Fruit fly (Drosophila melanogaster): Measurements from ENCODE around the gene CG46307.
A peak's percentile ranks its signal among the peaks of the same experiment; 100 is the strongest.

CG46307 gene

DNA sequence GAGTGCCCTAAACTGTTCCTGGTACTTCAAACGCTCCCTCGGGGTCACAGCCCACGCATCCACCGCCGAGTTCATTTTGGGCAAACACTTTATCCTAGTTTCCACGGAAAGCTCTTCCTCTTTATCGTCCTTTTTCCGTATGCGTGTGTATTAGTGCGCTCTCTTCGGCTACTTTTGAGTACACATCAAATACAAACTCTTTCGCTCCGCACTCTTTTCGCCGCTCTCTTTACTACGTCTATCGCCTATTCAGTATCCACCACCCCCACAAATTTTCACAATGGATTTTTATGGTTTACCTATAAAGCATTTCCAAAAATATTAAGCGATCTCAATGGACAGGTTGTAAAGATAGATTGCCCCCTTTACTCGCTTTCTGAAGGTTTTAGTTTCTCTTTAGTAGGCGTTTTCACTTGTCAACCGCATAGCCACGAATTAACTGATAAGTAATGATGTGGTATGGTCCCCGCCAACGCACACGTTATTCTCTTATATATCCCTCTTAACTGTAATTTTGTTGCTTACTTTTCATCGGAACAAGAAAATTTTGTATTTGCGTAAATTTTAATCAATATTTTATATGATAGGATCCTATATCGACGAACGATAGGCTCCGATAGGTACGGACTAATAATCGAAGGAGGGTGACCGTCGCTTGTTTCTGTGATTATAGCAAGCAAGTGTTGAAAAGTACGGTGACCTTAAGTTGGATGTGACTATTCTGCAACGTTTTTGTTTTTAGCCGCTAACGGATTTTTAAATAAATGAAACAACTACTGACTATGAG, 37.5 kb downstream of the CG46307 start, which contains the start of gene Dap160:
TSS of gene Dap160 (minus strand) at position 634 of the 787 bp plus-strand sequence.
- no peak for TF ChIP-seq CG17801 (GFP tag; optimal IDR thresholded peaks at IDR 0.05; ENCODE audit: partially characterized antibody)

DNA sequence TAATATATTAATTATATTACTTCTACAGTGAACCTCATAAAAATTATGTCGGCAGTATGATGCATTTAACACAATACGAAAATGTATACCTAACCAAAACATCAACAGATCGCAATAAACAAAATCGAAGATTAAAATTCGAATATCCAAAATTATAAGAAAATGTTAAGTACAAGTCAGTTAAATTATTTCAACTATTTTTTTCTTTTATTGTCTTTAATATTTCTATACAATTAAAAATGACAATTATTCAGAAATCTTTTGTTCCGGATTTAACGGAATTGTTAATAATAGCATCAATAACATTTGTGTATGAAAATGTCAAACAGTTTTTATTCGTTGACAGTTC, 38.1 kb downstream of the CG46307 start:
- TF ChIP-seq CG17801 (GFP tag; optimal IDR thresholded peaks at IDR 0.05; ENCODE audit: partially characterized antibody): no peak

DNA sequence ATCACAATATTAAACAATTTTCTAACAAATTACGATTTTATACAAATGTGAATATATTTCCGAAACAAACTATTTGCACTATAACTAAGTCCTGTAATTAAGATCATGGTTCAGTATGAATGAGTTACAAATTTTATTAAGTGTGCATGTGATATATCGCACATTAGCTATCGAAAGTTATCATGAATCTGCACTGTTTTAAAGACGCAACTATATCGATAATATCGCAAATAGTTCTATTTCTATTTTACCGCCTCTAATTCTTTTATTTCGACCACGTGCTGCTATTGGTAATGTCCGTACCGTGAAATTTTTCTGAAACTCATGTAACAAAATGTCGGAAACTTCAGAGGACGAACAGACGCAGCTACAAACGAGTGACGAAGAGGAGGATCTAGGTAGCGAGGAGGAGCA, 38.6 kb downstream of the CG46307 start, which contains the start of gene pths:
TSS of gene pths (plus strand) at position 258 of the 414 bp plus-strand sequence.
- TF ChIP-seq CG17801 (GFP tag; optimal IDR thresholded peaks at IDR 0.05; ENCODE audit: partially characterized antibody): no peak

DNA sequence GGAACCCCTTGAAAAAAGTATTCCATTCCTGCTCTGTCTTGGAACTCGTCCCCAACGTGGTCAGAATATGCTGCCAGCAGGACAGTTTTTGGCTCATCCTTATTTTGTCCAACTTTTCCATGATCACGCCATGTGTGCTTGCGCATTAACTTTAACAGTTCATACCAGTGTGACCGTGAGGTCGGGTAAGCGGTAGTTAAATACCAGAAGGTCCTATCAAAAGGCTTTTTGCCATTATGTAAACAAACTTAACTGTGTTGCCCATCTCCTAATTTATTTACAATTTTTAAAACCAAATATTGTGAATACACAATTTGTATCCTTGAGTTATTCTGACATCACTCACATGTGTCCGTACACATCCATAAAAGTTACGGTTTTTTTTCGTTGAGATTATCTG, 43.9 kb downstream of the CG46307 start, which contains the start of gene del:
TSS of gene del (minus strand) at position 305 of the 400 bp plus-strand sequence.
- TF ChIP-seq CG17801 (GFP tag; optimal IDR thresholded peaks at IDR 0.05; ENCODE audit: partially characterized antibody): no peak

DNA sequence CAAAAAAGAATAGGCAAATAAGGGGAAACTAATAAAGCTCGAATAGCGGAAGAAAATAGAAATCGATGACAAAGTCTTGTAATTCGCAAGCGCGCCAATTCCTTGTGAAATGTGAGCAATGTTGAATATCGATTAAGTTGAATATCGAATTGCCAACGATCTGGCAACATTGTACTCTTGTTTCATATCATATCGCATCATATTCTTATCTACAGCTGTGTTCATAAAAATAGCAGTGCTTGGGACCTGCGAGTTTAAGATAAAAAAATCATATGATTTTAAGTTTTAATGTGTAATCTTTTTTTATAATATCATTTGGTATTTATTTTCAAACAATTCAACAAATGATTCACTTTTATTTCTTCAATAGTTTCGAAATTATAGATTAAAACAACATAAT, 44.7 kb downstream of the CG46307 start:
- no peak for TF ChIP-seq CG17801 (GFP tag; optimal IDR thresholded peaks at IDR 0.05; ENCODE audit: partially characterized antibody)

DNA sequence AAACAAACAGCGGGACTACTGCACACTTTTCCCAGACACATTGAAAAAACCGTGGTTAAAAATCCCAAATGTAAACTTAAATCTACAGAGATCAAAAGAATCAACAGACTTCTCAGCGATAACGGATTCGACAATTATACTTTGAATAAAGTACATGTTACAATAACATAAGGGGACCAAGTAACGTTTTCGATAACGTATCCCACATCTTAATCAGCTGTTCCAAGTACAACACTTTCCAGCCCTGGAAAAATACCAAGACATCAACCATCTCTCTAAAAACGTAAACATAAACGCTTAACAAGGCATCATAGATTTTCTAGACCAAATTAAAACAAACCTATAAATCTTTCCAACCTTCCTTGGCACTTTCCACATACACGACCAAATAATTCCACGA, 49.5 kb downstream of the CG46307 start:
- no peak for TF ChIP-seq CG17801 (GFP tag; optimal IDR thresholded peaks at IDR 0.05; ENCODE audit: partially characterized antibody)

DNA sequence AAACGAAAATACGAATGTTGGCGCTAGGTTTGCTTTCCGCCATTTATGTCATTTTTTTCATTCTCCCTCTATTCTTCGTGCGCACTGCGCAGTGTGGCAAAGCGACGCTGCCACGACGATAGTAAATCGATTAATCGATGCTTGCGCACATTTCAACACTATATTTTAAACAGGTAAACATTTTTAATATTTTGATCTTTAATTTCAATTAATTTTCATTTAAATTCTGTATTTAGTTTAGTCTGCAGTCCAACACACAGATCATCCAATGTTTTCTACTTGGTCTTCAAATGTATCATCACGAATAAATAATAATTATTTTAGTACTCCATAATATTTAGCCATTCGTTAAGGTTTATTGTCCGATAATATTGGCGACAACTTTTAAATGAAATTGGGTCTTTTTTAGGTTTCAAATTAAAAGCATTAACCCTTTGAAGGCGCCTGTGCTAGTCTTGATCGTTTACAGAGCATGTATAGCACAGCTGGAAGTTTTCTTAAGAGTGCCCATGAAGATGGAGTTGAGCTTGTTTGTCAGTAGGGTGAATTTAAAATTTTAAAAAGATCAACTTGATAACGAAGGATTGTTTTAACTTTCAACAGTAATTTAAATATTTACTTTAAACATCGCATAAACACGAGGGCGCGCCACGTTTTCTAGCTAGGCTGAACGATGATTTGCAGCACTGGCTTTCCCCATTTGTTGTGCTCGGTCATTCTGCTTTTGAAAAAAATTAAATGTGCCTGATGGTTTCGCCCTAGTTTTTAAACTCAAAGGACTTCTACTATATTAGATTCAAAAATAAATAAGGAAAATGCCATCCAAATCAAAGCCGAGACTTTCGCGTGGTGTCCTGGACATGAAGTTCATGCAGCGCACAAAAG, 52.0 kb downstream of the CG46307 start, which contains the start of the genes Mpp6 and E2f2:
TSS of gene Mpp6 (plus strand) at position 133 of the 885 bp plus-strand sequence.
TSS of gene E2f2 (minus strand) at position 594 of the 885 bp plus-strand sequence.
- peak; percentile 52 for TF ChIP-seq CG17801 (GFP tag; optimal IDR thresholded peaks at IDR 0.05; ENCODE audit: partially characterized antibody)

DNA sequence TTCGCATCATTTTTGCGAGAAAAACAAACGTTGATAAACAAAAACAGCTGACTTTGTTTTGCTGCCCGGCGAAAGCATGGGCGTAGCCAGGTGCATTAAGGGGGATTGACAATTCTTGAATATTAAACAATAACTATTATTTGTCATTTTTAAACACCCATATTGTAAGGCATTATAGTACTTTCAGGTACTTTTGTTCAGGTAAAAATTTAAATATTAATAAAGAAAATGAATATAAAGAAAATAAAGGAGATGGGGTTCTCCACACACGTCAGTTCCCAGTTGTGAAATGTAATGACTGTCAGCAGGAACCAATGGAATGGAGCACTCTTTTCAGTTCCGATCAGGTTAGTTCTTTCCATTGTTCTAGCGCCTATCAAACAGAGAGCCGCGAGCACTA, 54.2 kb downstream of the CG46307 start, which contains the start of the genes Coq3 and Pld3:
TSS of gene Coq3 (minus strand) at position 58 of the 400 bp plus-strand sequence.
TSS of gene Pld3 (plus strand) at position 294 of the 400 bp plus-strand sequence.
- peak; percentile 93 for TF ChIP-seq CG17801 (GFP tag; optimal IDR thresholded peaks at IDR 0.05; ENCODE audit: partially characterized antibody)

DNA sequence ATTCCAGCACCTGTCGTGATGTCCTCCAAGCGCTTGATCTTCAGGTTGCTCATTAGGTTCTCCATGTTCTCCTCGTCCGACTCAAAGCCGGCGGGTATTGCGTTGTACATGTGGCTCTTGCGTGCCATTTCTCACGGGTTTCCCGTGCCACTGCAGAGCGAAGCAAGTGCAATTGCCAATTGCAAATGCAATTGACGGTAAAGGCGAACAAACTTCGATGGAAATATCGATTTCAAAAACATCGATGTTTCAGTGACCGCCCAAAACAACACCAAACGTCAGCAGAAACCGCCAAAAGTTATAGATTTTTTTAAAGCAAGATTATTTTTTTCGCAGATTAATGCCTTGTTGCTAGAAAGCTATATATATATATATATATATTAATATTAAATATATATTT, 58.5 kb downstream of the CG46307 start, which contains the start of gene Nbr:
TSS of gene Nbr (minus strand) at position 209 of the 400 bp plus-strand sequence.
- TF ChIP-seq CG17801 (GFP tag; optimal IDR thresholded peaks at IDR 0.05; ENCODE audit: partially characterized antibody): peak; percentile 52

DNA sequence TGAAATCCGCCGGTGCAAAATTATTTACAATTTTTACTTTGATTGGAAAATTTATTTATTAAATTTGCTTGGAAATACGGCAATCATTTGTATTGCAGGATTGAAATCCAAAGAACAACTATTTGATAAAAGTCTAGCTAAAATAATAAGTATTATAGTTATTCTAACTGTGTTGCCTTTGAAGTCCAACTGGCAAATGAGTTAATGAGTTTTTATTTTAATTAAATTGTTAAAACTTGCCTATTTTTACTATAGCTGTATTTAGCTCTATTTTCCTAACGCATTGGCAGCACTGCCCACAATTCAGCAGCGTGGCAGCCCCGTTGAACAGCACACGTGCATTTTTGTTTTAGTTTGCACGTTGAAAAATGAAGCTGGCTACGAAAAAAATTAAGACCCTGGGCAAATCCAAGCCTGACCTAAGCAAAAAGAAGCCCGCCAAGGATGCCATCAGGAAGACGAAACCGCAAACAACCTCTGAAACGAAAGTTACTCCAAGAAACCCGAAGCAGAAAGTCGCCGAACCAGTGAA, 59.0 kb downstream of the CG46307 start, which contains the start of gene Noc2:
TSS of gene Noc2 (plus strand) at position 331 of the 532 bp plus-strand sequence.
- no peak for TF ChIP-seq CG17801 (GFP tag; optimal IDR thresholded peaks at IDR 0.05; ENCODE audit: partially characterized antibody)

DNA sequence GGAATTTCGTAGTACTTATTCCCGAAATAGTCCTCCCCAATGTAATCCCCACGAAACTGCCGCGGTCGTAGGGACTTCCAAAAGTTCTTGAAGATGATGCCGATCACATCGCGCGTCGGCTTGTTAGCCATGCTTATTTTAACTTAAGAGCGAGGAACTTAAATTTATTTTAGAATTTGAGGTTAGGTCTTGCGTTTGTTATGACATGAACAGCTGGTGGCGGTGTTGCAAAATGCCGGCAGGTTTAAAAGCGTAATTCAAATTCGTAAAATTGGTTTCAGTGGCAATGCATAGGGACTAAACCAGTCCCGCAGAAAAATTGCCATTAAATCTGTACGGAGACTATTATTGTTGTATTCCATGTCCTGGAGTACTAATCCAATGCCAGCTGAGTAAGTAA, 62.1 kb downstream of the CG46307 start:
- peak; percentile 47 for TF ChIP-seq CG17801 (GFP tag; optimal IDR thresholded peaks at IDR 0.05; ENCODE audit: partially characterized antibody)

DNA sequence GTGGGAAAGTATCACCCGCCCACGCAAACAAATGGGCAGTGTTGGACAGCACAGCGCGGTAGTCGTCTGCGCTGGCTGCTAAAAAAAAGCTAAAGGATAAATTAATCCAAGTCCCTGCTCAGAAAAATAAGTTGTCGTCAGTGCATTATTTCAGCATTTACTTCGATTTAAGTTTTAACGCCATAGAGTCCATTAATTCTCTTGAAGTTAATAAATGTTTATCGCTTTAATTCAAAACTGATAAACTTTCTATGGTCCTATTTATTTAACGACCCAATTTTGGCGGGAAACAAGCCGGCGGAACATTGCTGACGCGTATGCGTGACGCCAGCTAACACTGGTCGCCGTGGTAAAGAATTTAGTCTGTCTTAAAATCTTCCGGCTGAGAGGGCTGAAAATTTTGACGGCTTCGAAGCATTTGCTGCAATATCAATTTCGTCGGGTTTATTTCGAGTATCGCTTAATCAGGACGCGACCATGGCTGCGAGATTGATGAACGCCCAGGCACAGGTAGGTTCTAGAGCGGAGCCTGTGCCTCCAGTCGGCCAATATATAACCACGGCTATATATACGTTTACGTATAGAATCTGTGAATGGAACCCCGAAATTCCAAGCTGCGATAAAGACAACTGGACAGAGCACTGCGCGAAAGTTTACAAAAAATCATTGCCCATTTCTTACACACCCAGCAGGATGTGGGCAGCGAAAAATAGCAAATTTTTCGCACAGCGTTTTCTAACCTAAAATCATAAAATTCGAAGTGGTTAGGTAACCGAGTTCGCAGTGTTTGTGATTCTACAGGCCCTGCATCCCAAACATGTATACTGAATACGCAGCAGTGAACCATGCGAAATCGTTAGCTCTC, 64.2 kb downstream of the CG46307 start, which contains the start of the genes mAcon1, CG43345 and CG43346:
TSS of gene mAcon1 (plus strand) at position 276 of the 865 bp plus-strand sequence.
TSS of gene CG43345 (minus strand) at position 287 of the 865 bp plus-strand sequence.
TSS of gene CG43346 (minus strand) at position 287 of the 865 bp plus-strand sequence.
- peak; percentile 71 for TF ChIP-seq CG17801 (GFP tag; optimal IDR thresholded peaks at IDR 0.05; ENCODE audit: partially characterized antibody)

DNA sequence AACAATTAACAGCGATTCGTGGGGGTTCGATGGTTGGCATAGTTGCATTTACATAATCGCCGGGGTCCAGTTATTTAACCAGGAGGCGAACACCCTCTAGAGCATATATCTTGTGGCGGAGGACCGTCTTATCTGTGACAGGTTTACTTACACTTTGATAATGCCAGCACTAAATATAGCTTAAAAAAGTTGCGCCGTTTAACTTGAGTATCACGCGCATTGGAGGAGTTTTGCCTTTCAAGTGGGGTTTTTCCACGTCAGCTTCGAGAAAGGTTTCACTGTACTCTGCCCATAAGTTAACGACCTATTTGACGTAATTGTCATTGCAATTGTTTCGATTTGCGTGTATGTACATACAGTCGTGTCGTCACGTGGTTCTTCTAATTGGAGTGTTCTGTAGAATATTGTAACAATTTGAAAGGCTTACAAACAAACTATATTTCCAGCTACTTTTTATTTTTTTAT, 64.8 kb downstream of the CG46307 start:
- TF ChIP-seq CG17801 (GFP tag; optimal IDR thresholded peaks at IDR 0.05; ENCODE audit: partially characterized antibody): no peak
